Fruit fly (Drosophila melanogaster) whole organism, embryonic: ENCODE results near the gene Neurochondrin.

Experiments used
- Abd-B ChIP-seq: fragments of 200-800 bp; sonication (Bioruptor generic); optimal IDR thresholded peaks from 2 replicates; lab custom pipeline; 2018; ENCODE audit warnings: missing biosample characterization, mild to moderate bottlenecking, missing genetic modification characterization, moderate library complexity
- Atf3 ChIP-seq: fragments of 200-800 bp; sonication (Bioruptor generic); optimal IDR thresholded peaks from 3 replicates; lab custom pipeline; 2016; ENCODE audit warnings: missing biosample characterization, missing genetic modification characterization
- B-H2 ChIP-seq: fragments of 200-800 bp; sonication (Bioruptor generic); optimal IDR thresholded peaks from 2 replicates; lab custom pipeline; 2018; ENCODE audit warnings: missing biosample characterization, mild to moderate bottlenecking, missing genetic modification characterization
- CG13775 ChIP-seq: fragments of 200-800 bp; sonication (Bioruptor generic); optimal IDR thresholded peaks from 3 replicates; lab custom pipeline; 2017; ENCODE audit warnings: missing biosample characterization, mild to moderate bottlenecking, missing genetic modification characterization
- CG15696 ChIP-seq: fragments of 200-800 bp; sonication (Bioruptor generic); optimal IDR thresholded peaks from 2 replicates; lab custom pipeline; 2019; ENCODE audit warnings: missing biosample characterization, mild to moderate bottlenecking, missing genetic modification characterization, moderate library complexity
- CG17328 ChIP-seq: fragments of 200-800 bp; sonication (Bioruptor generic); IDR thresholded peaks from 2 replicates; pipeline ENCODE4 v1.3.6; 2022; ENCODE audit warnings: missing biosample characterization, missing genetic modification characterization
- CG18262 ChIP-seq: fragments of 200-800 bp; optimal IDR thresholded peaks from 3 replicates; lab custom pipeline; 2019; ENCODE audit warnings: missing biosample characterization, mild to moderate bottlenecking, missing genetic modification characterization, moderate library complexity
- CG1832 ChIP-seq: fragments of 200-800 bp; sonication (Bioruptor generic); optimal IDR thresholded peaks from 2 replicates; lab custom pipeline; 2017; ENCODE audit warnings: missing biosample characterization, mild to moderate bottlenecking, missing genetic modification characterization, inconsistent platforms
- CG18764 ChIP-seq: fragments of 200-800 bp; sonication (Bioruptor generic); optimal IDR thresholded peaks from 3 replicates; lab custom pipeline; 2016; ENCODE audit warnings: missing biosample characterization, missing genetic modification characterization
- CG2129 ChIP-seq: fragments of 200-800 bp; sonication (Bioruptor generic); IDR thresholded peaks from 2 replicates; pipeline ENCODE4 v1.3.6; 2022; ENCODE audit warnings: missing biosample characterization, missing genetic modification characterization; ENCODE audit not compliant: partially characterized antibody
- CG2202 ChIP-seq: fragments of 200-800 bp; sonication (Bioruptor generic); optimal IDR thresholded peaks from 2 replicates; lab custom pipeline; 2018; ENCODE audit warnings: missing biosample characterization, mild to moderate bottlenecking, missing genetic modification characterization
- CG31365 ChIP-seq: fragments of 200-800 bp; sonication (Bioruptor generic); optimal IDR thresholded peaks from 2 replicates; lab custom pipeline; 2018; ENCODE audit warnings: missing biosample characterization, mild to moderate bottlenecking, missing genetic modification characterization
- CG32772 ChIP-seq: fragments of 200-800 bp; sonication (Bioruptor generic); IDR thresholded peaks from 2 replicates; pipeline ENCODE4 v1.3.6; 2022; ENCODE audit warnings: missing biosample characterization, missing genetic modification characterization
- CG6854 ChIP-seq: fragments of 200-800 bp; sonication (Bioruptor generic); optimal IDR thresholded peaks from 3 replicates; lab custom pipeline; 2017; ENCODE audit warnings: missing biosample characterization, mild to moderate bottlenecking, missing genetic modification characterization
- CG7745 ChIP-seq: fragments of 200-800 bp; sonication (Bioruptor generic); optimal IDR thresholded peaks from 2 replicates; lab custom pipeline; 2018; ENCODE audit warnings: missing biosample characterization, mild to moderate bottlenecking, missing genetic modification characterization, moderate library complexity
- CG7839 ChIP-seq: fragments of 200-800 bp; sonication (Bioruptor generic); optimal IDR thresholded peaks from 3 replicates; lab custom pipeline; 2018; ENCODE audit warnings: missing biosample characterization, mild to moderate bottlenecking, missing genetic modification characterization, moderate library complexity
- CG8924 ChIP-seq: fragments of 200-800 bp; optimal IDR thresholded peaks from 3 replicates; lab custom pipeline; 2019; ENCODE audit warnings: missing biosample characterization, mild to moderate bottlenecking, missing genetic modification characterization, moderate library complexity
- CG8944 ChIP-seq: fragments of 200-800 bp; sonication (Bioruptor generic); optimal IDR thresholded peaks from 3 replicates; lab custom pipeline; 2016; ENCODE audit warnings: missing biosample characterization, missing genetic modification characterization
- CTCF ChIP-seq: fragments of 200-800 bp; sonication (Bioruptor generic); optimal IDR thresholded peaks from 2 replicates; lab custom pipeline; 2017; ENCODE audit warnings: missing biosample characterization, mild to moderate bottlenecking, missing genetic modification characterization, moderate library complexity
- Camta ChIP-seq: fragments of 200-800 bp; sonication (Bioruptor generic); optimal IDR thresholded peaks from 2 replicates; lab custom pipeline; 2016; ENCODE audit warnings: missing biosample characterization, missing genetic modification characterization
- Chrac-16 ChIP-seq: fragments of 200-800 bp; sonication (Bioruptor generic); optimal IDR thresholded peaks from 3 replicates; lab custom pipeline; 2016; ENCODE audit warnings: missing biosample characterization, missing genetic modification characterization
- Dip2 ChIP-seq: fragments of 200-800 bp; sonication (Bioruptor generic); IDR thresholded peaks from 2 replicates; pipeline ENCODE4 v1.3.6; 2022; ENCODE audit warnings: missing biosample characterization, missing genetic modification characterization
- Fer1 ChIP-seq: fragments of 200-800 bp; sonication (Bioruptor generic); optimal IDR thresholded peaks from 2 replicates; lab custom pipeline; 2017; ENCODE audit warnings: missing biosample characterization, mild to moderate bottlenecking, missing genetic modification characterization
- Hr3 ChIP-seq: fragments of 200-800 bp; sonication (Bioruptor generic); optimal IDR thresholded peaks from 3 replicates; lab custom pipeline; 2016; ENCODE audit warnings: missing biosample characterization, missing genetic modification characterization
- Hr39 ChIP-seq: fragments of >200 bp; optimal IDR thresholded peaks from 2 replicates; lab custom pipeline; 2017
- Hsf ChIP-seq: fragments of 200-800 bp; sonication (Bioruptor generic); optimal IDR thresholded peaks from 3 replicates; lab custom pipeline; 2016; ENCODE audit warnings: missing biosample characterization, missing genetic modification characterization
- Max ChIP-seq: fragments of 200-800 bp; sonication (Bioruptor generic); optimal IDR thresholded peaks from 2 replicates; lab custom pipeline; 2016; ENCODE audit warnings: missing biosample characterization, mild to moderate bottlenecking, missing genetic modification characterization
- Meics ChIP-seq: fragments of 200-800 bp; sonication (Bioruptor generic); optimal IDR thresholded peaks from 2 replicates; lab custom pipeline; 2017; ENCODE audit warnings: missing biosample characterization, mild to moderate bottlenecking, missing genetic modification characterization
- NC2β ChIP-seq: fragments of 200-800 bp; sonication (Bioruptor generic); optimal IDR thresholded peaks from 2 replicates; lab custom pipeline; 2016; ENCODE audit warnings: missing biosample characterization, missing genetic modification characterization
- Rx ChIP-seq: fragments of 200-800 bp; sonication (Bioruptor generic); IDR thresholded peaks from 2 replicates; pipeline ENCODE4 v1.3.6; 2022; ENCODE audit warnings: missing biosample characterization, missing genetic modification characterization
- Six4 ChIP-seq: fragments of 200-800 bp; sonication (Bioruptor generic); optimal IDR thresholded peaks from 2 replicates; lab custom pipeline; 2016; ENCODE audit warnings: missing biosample characterization, missing genetic modification characterization
- Taf1 ChIP-seq: fragments of 200-800 bp; sonication (Bioruptor generic); IDR thresholded peaks from 2 replicates; pipeline ENCODE4 v1.3.6; 2022; ENCODE audit warnings: missing biosample characterization, missing genetic modification characterization
- Tbp ChIP-seq: fragments of >200 bp; optimal IDR thresholded peaks from 2 replicates; lab custom pipeline; 2018; ENCODE audit warnings: missing biosample characterization, missing genetic modification characterization
- YL-1 ChIP-seq: fragments of 200-800 bp; sonication (Bioruptor generic); optimal IDR thresholded peaks from 3 replicates; lab custom pipeline; 2017; ENCODE audit warnings: missing biosample characterization, mild to moderate bottlenecking, missing genetic modification characterization
- ara ChIP-seq: fragments of 200-800 bp; sonication (Bioruptor generic); IDR thresholded peaks from 2 replicates; pipeline ENCODE4 v1.3.6; 2022; ENCODE audit warnings: missing biosample characterization, missing genetic modification characterization
- btn ChIP-seq: fragments of 200-800 bp; sonication (Bioruptor generic); optimal IDR thresholded peaks from 2 replicates; lab custom pipeline; 2016; ENCODE audit warnings: missing biosample characterization, missing genetic modification characterization
- caup ChIP-seq: fragments of 200-800 bp; sonication (Bioruptor generic); optimal IDR thresholded peaks from 3 replicates; lab custom pipeline; 2017; ENCODE audit warnings: missing biosample characterization, mild to moderate bottlenecking, missing genetic modification characterization, moderate library complexity; ENCODE audit not compliant: severe bottlenecking
- chif ChIP-seq, 2 experiments: fragments of 200-800 bp; sonication (Bioruptor generic); optimal IDR thresholded peaks; 3 replicates each; lab custom pipeline; 2016; ENCODE audit warnings: missing biosample characterization in 2 of 2, missing genetic modification characterization in 2 of 2
- croc ChIP-seq: fragments of 200-800 bp; sonication (Bioruptor generic); conservative IDR thresholded peaks from 3 replicates; pipeline ENCODE4 v1.3.6; 2022; ENCODE audit warnings: missing biosample characterization, missing genetic modification characterization
- danr ChIP-seq: fragments of 200-800 bp; sonication (Bioruptor generic); IDR thresholded peaks from 2 replicates; pipeline ENCODE4 v1.3.6; 2022; ENCODE audit warnings: missing biosample characterization, missing genetic modification characterization
- dimm ChIP-seq: fragments of 200-800 bp; sonication (Bioruptor generic); IDR thresholded peaks from 2 replicates; pipeline ENCODE4 v1.3.6; 2022; ENCODE audit warnings: missing biosample characterization, missing genetic modification characterization
- gce ChIP-seq: fragments of 200-800 bp; sonication (Bioruptor generic); IDR thresholded peaks from 3 replicates; pipeline ENCODE4 v1.3.6; 2022; ENCODE audit warnings: missing biosample characterization, missing genetic modification characterization
- hkb ChIP-seq, 2 experiments: fragments of 200-800 bp in 1 of 2; fragments of >200 bp in 1 of 2; sonication (Bioruptor generic) in 1 of 2; IDR thresholded peaks in 1 of 2; optimal IDR thresholded peaks in 1 of 2; 2 replicates each; pipeline versions ENCODE4 v1.3.6 to Lab custom; 2017 to 2022; ENCODE audit warnings: missing biosample characterization in 1 of 2, missing genetic modification characterization in 1 of 2
- jumu ChIP-seq: fragments of 200-800 bp; sonication (Bioruptor generic); optimal IDR thresholded peaks from 3 replicates; lab custom pipeline; 2016; ENCODE audit warnings: missing biosample characterization, missing genetic modification characterization
- pho ChIP-seq: fragments of 200-800 bp; sonication (Bioruptor generic); optimal IDR thresholded peaks from 2 replicates; lab custom pipeline; 2016; ENCODE audit warnings: missing biosample characterization, missing genetic modification characterization
- schlank ChIP-seq: fragments of 200-800 bp; sonication (Bioruptor generic); optimal IDR thresholded peaks from 2 replicates; lab custom pipeline; 2018; ENCODE audit warnings: missing biosample characterization, mild to moderate bottlenecking, missing genetic modification characterization
- slp2 ChIP-seq: fragments of 200-800 bp; sonication (Bioruptor generic); optimal IDR thresholded peaks from 2 replicates; lab custom pipeline; 2016; ENCODE audit warnings: missing biosample characterization, missing genetic modification characterization
- tgo ChIP-seq: fragments of 200-800 bp; sonication (Bioruptor generic); IDR thresholded peaks from 3 replicates; pipeline ENCODE4 v1.3.6; 2022; ENCODE audit warnings: missing biosample characterization, missing genetic modification characterization
- trem ChIP-seq: fragments of 200-800 bp; optimal IDR thresholded peaks from 3 replicates; lab custom pipeline; 2019; ENCODE audit warnings: missing biosample characterization, mild to moderate bottlenecking, missing genetic modification characterization, moderate library complexity
- tup ChIP-seq: fragments of 200-800 bp; sonication (Bioruptor generic); optimal IDR thresholded peaks from 2 replicates; lab custom pipeline; 2016; ENCODE audit warnings: missing biosample characterization, mild to moderate bottlenecking, missing genetic modification characterization, moderate library complexity

Gene Neurochondrin

DNA sequence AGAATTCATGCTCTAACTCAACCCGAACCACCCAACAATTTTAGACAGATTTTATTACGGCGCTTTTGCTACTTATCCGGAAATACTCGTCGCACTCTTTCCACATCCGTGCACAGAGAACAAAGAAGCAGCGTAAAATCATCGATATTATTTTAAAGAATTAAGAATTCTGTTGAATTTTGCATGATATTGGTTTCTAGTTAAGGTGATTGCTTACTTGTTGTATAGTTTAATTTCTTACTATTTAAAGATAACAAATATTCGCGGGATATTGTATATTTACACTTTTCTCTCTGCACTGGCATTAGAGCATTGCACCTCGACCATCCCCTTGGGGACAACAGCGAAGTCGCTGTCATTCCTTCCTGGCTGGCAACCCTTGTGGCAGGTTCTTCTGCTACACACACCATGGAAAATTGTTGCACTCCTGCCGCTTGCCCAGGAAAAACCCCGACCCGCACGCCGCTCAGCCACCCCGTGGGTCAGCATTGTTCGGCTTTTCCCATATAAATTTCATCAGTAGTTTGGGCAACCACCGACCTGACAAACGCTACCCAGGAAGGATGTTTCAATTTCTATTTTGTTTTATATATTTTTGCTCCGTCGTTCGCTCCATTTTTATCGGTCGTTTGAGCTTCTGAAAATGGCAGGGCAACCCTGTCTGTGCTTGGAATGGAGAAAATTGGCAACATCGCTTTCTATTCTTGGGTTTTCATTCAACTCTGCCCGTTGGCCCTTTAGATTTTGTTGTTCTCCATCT is 40.4 kb upstream of the Neurochondrin start (continued):
- TF ChIP-seq CG6854 (GFP tag; lab: Kevin White, UChicago) (no peak), Hr3 (GFP tag; lab: Kevin White, UChicago) (peak; percentile 23), B-H2 (no peak), gce (GFP tag; lab: Robert Waterston, UW) (0 out of 3 replicates have a peak, but pooled peaks have one; percentile 42), Tbp (GFP tag; lab: Kevin White, UChicago) (no peak), Max (GFP tag; lab: Kevin White, UChicago) (peak; percentile 61), CG8944 (peak; percentile 19), Taf1 (GFP tag; lab: Robert Waterston, UW) (0 out of 2 replicates have a peak, but pooled peaks have one; percentile 12), trem (tag; lab: Kevin White, UChicago) (peak; percentile 43), Six4 (GFP tag; lab: Kevin White, UChicago) (peak; percentile 62), Meics (GFP tag; lab: Kevin White, UChicago) (peak; percentile 64), CG13775 (GFP tag; lab: Kevin White, UChicago) (peak; percentile 68), YL-1 (GFP tag; lab: Kevin White, UChicago) (no peak), CG18262 (tag; lab: Kevin White, UChicago) (peak; percentile 81), btn (peak; percentile 31), Hr39 (no peak), Rx (0 out of 2 replicates have a peak, but pooled peaks have one; percentile 11), pho (GFP tag; lab: Kevin White, UChicago) (peak; percentile 11), CG2202 (peak; percentile 45), danr (GFP tag; lab: Robert Waterston, UW) (no peak), CG8924 (peak; percentile 76), hkb (optimal IDR thresholded peaks at IDR 0.05; lab: Kevin White, UChicago) (no peak), hkb (GFP tag; IDR thresholded peaks at IDR 0.05; lab: Robert Waterston, UW) (peak; percentile 85), Hsf (GFP tag; lab: Kevin White, UChicago) (peak; percentile 66), Dip2 (GFP tag; lab: Robert Waterston, UW) (no peak), CG32772 (GFP tag; lab: Robert Waterston, UW) (peak; percentile 78), schlank (tag; lab: Kevin White, UChicago) (no peak), Abd-B (GFP tag; lab: Kevin White, UChicago) (peak; percentile 36), Chrac-16 (peak; percentile 52), jumu (GFP tag; lab: Kevin White, UChicago) (peak; percentile 54), tup (no peak), Atf3 (no peak), Fer1 (GFP tag; lab: Kevin White, UChicago) (peak; percentile 64), CG15696 (tag; lab: Kevin White, UChicago) (peak; percentile 6), CG17328 (GFP tag; lab: Robert Waterston, UW) (peak; percentile 75), CTCF (GFP tag; lab: Kevin White, UChicago) (no peak), CG1832 (GFP tag; lab: Kevin White, UChicago) (no peak), Camta (GFP tag; lab: Kevin White, UChicago) (peak; percentile 43), CG2129 (no peak), ara (GFP tag; lab: Robert Waterston, UW) (peak; percentile 69; the same call in 1 of the 2 replicates), chif (GFP tag; optimal IDR thresholded peaks at IDR 0.05; lab: Kevin White, UChicago) (peak; percentile 44 to 54), CG7745 (no peak), dimm (GFP tag; lab: Robert Waterston, UW) (no peak), CG7839 (tag; lab: Kevin White, UChicago) (peak; percentile 72), caup (GFP tag; lab: Kevin White, UChicago) (peak; percentile 44), NC2β (GFP tag; lab: Kevin White, UChicago) (peak; percentile 47), croc (GFP tag; lab: Robert Waterston, UW) (peak; percentile 58; the same call in 2 of the 3 replicates), tgo (GFP tag; lab: Robert Waterston, UW) (peak; percentile 74), CG18764 (peak; percentile 71), CG31365 (no peak), slp2 (GFP tag; lab: Kevin White, UChicago) (peak; percentile 55)
